Worm (Caenorhabditis elegans) whole organism, young adult: ENCODE data around the gene C48B4.13.
A peak's percentile ranks its signal among the peaks of the same experiment; 100 is the strongest.

ENCODE experiments used
- B0019.2 ChIP-seq: fragments of 200-800 bp; sonication (Bioruptor generic); conservative IDR thresholded peaks from 2 replicates; pipeline ENCODE4 v1.3.6; 2022; ENCODE audit warnings: missing genetic modification reagents, missing genetic modification characterization, missing compliant biosample characterization
- B0336.3 ChIP-seq: fragments of 200-800 bp; sonication (Bioruptor generic); IDR thresholded peaks from 2 replicates; pipeline ENCODE4 v1.3.6; 2022; ENCODE audit warnings: missing genetic modification characterization, missing compliant biosample characterization
- D2030.7 ChIP-seq: fragments of 200-800 bp; sonication (Bioruptor generic); IDR thresholded peaks from 2 replicates; pipeline ENCODE4 v1.3.6; 2022; ENCODE audit warnings: missing genetic modification reagents, missing genetic modification characterization, missing compliant biosample characterization
- F22D6.2 ChIP-seq: sonication (generic microtip); optimal IDR thresholded peaks from 2 replicates; lab custom pipeline; 2016; ENCODE audit warnings: mild to moderate bottlenecking, missing genetic modification characterization, missing compliant biosample characterization
- F23B12.7 ChIP-seq: sonication (generic microtip); optimal IDR thresholded peaks from 2 replicates; lab custom pipeline; 2017; ENCODE audit warnings: missing genetic modification characterization, mild to moderate bottlenecking, missing compliant biosample characterization, antibody characterized with exemption, moderate library complexity; ENCODE audit not compliant: insufficient read depth
- F39B2.1 ChIP-seq: fragments of 200-800 bp; sonication (Bioruptor generic); IDR thresholded peaks from 2 replicates; pipeline ENCODE4 v1.3.6; 2022; ENCODE audit warnings: missing genetic modification reagents, missing genetic modification characterization, missing compliant biosample characterization
- F57C9.4 ChIP-seq: sonication (generic microtip); optimal IDR thresholded peaks from 2 replicates; lab custom pipeline; 2017; ENCODE audit warnings: mild to moderate bottlenecking, missing genetic modification characterization, missing compliant biosample characterization
- K11D2.4 ChIP-seq: fragments of 200-800 bp; sonication (Bioruptor generic); IDR thresholded peaks from 2 replicates; pipeline ENCODE4 v1.3.6; 2022; ENCODE audit warnings: missing genetic modification reagents, missing genetic modification characterization, missing compliant biosample characterization
- T07F8.4 ChIP-seq: sonication (generic microtip); optimal IDR thresholded peaks from 2 replicates; lab custom pipeline; 2016; ENCODE audit warnings: mild to moderate bottlenecking, missing genetic modification characterization, moderate library complexity, missing compliant biosample characterization
- Y53G8AR.9 ChIP-seq: fragments of 200-800 bp; sonication (Bioruptor generic); conservative IDR thresholded peaks from 2 replicates; pipeline ENCODE4 v1.3.6; 2022; ENCODE audit warnings: missing genetic modification reagents, missing genetic modification characterization, missing compliant biosample characterization
- Y56A3A.18 ChIP-seq: fragments of 200-800 bp; sonication (Bioruptor generic); IDR thresholded peaks from 2 replicates; pipeline ENCODE4 v1.3.6; 2022; ENCODE audit warnings: missing genetic modification reagents, missing genetic modification characterization, missing compliant biosample characterization
- Y67H2A.10 ChIP-seq: fragments of 200-800 bp; sonication (Bioruptor generic); conservative IDR thresholded peaks from 2 replicates; pipeline ENCODE4 v1.3.6; 2022; ENCODE audit warnings: missing genetic modification reagents, missing genetic modification characterization, missing compliant biosample characterization
- Y95B8A.8 ChIP-seq: fragments of 200-800 bp; sonication (Bioruptor generic); IDR thresholded peaks from 2 replicates; pipeline ENCODE4 v1.3.6; 2022; ENCODE audit warnings: missing genetic modification reagents, missing genetic modification characterization, missing compliant biosample characterization
- aptf-2 ChIP-seq: fragments of 200-800 bp; sonication (Bioruptor generic); conservative IDR thresholded peaks from 2 replicates; pipeline ENCODE4 v1.3.6; 2022; ENCODE audit warnings: missing genetic modification reagents, missing genetic modification characterization, missing compliant biosample characterization
- attf-3 ChIP-seq: fragments of 200-800 bp; sonication (Bioruptor generic); conservative IDR thresholded peaks from 2 replicates; pipeline ENCODE4 v1.3.6; 2022; ENCODE audit warnings: missing genetic modification reagents, missing genetic modification characterization, missing compliant biosample characterization
- attf-6 ChIP-seq: fragments of 200-800 bp; sonication (Bioruptor generic); IDR thresholded peaks from 2 replicates; pipeline ENCODE4 v1.3.6; 2022; ENCODE audit warnings: missing genetic modification reagents, missing genetic modification characterization, missing compliant biosample characterization
- cebp-1 ChIP-seq, 2 experiments: fragments of 200-800 bp in 1 of 2; sonication (Bioruptor generic) in 1 of 2; sonication (generic microtip) in 1 of 2; IDR thresholded peaks in 1 of 2; optimal IDR thresholded peaks in 1 of 2; 2 replicates each; pipeline versions ENCODE4 v1.3.6 to Lab custom; 2017 to 2022; ENCODE audit warnings: missing compliant biosample characterization in 2 of 2, missing genetic modification characterization in 2 of 2, mild to moderate bottlenecking in 1 of 2, missing genetic modification reagents in 1 of 2, moderate library complexity in 1 of 2
- ceh-27 ChIP-seq: fragments of 200-800 bp; sonication (Bioruptor generic); optimal IDR thresholded peaks from 2 replicates; lab custom pipeline; 2018; ENCODE audit warnings: mild to moderate bottlenecking, missing genetic modification characterization, moderate library complexity, missing compliant biosample characterization
- ceh-40 ChIP-seq: fragments of 200-800 bp; sonication (Bioruptor generic); IDR thresholded peaks from 2 replicates; pipeline ENCODE4 v1.3.6; 2022; ENCODE audit warnings: missing genetic modification characterization, missing compliant biosample characterization
- ceh-91 ChIP-seq: fragments of 200-800 bp; sonication (Bioruptor generic); IDR thresholded peaks from 2 replicates; pipeline ENCODE4 v1.3.6; 2022; ENCODE audit warnings: missing genetic modification reagents, missing genetic modification characterization, missing compliant biosample characterization
- dpl-1 ChIP-seq: fragments of 150-350 bp; optimal IDR thresholded peaks from 2 replicates; lab custom pipeline; 2014; ENCODE audit warnings: missing biosample characterization, missing genetic modification reagents, missing genetic modification characterization
- egl-18 ChIP-seq: fragments of 200-800 bp; sonication (Bioruptor generic); IDR thresholded peaks from 2 replicates; pipeline ENCODE4 v1.3.6; 2022; ENCODE audit warnings: missing genetic modification reagents, missing genetic modification characterization, missing compliant biosample characterization
- egl-44 ChIP-seq: fragments of 200-800 bp; sonication (Bioruptor generic); IDR thresholded peaks from 2 replicates; pipeline ENCODE4 v1.3.6; 2022; ENCODE audit warnings: missing genetic modification reagents, missing genetic modification characterization, missing compliant biosample characterization
- gei-17 ChIP-seq: fragments of 200-800 bp; sonication (Bioruptor generic); optimal IDR thresholded peaks from 2 replicates; lab custom pipeline; 2018; ENCODE audit warnings: mild to moderate bottlenecking, missing genetic modification characterization, missing compliant biosample characterization
- hlh-12 ChIP-seq: sonication (generic microtip); optimal IDR thresholded peaks from 2 replicates; lab custom pipeline; 2016; ENCODE audit warnings: missing genetic modification characterization, missing compliant biosample characterization
- lin-54 ChIP-seq: fragments of 200-800 bp; sonication (Bioruptor generic); optimal IDR thresholded peaks from 2 replicates; lab custom pipeline; 2018; ENCODE audit warnings: mild to moderate bottlenecking, missing genetic modification characterization, missing compliant biosample characterization
- lsy-27 ChIP-seq: sonication (generic microtip); optimal IDR thresholded peaks from 2 replicates; lab custom pipeline; 2017; ENCODE audit warnings: missing genetic modification characterization, mild to moderate bottlenecking, missing compliant biosample characterization, antibody characterized with exemption, missing genotype, borderline replicate concordance; ENCODE audit not compliant: insufficient read depth
- madf-3 ChIP-seq: fragments of 200-800 bp; sonication (Bioruptor generic); IDR thresholded peaks from 2 replicates; pipeline ENCODE4 v1.3.6; 2022; ENCODE audit warnings: missing genetic modification reagents, missing genetic modification characterization, missing compliant biosample characterization
- madf-6 ChIP-seq: fragments of 200-800 bp; sonication (Bioruptor generic); IDR thresholded peaks from 2 replicates; pipeline ENCODE4 v1.3.6; 2022; ENCODE audit warnings: missing genetic modification reagents, missing genetic modification characterization, missing compliant biosample characterization
- mel-28 ChIP-seq: sonication (generic microtip); optimal IDR thresholded peaks from 2 replicates; lab custom pipeline; 2016; ENCODE audit warnings: borderline replicate concordance, mild to moderate bottlenecking, missing genetic modification characterization, missing compliant biosample characterization
- nhr-179 ChIP-seq: sonication (generic microtip); optimal IDR thresholded peaks from 2 replicates; lab custom pipeline; 2016; ENCODE audit warnings: mild to moderate bottlenecking, missing genetic modification characterization, missing compliant biosample characterization
- nhr-27 ChIP-seq: fragments of 200-800 bp; sonication (Bioruptor generic); optimal IDR thresholded peaks from 2 replicates; lab custom pipeline; 2018; ENCODE audit warnings: mild to moderate bottlenecking, missing genetic modification characterization, moderate library complexity, missing compliant biosample characterization
- nhr-80 ChIP-seq: sonication (generic microtip); optimal IDR thresholded peaks from 2 replicates; lab custom pipeline; 2016; ENCODE audit warnings: missing genetic modification characterization, missing compliant biosample characterization
- repo-1 ChIP-seq: sonication (generic microtip); optimal IDR thresholded peaks from 2 replicates; lab custom pipeline; 2017; ENCODE audit warnings: mild to moderate bottlenecking, missing genetic modification characterization, missing compliant biosample characterization
- rpc-1 ChIP-seq, 2 experiments: fragments of 150-350 bp in 1 of 2; sonication (generic microtip) in 1 of 2; optimal IDR thresholded peaks; 2 replicates each; lab custom pipeline; 2014 to 2018; ENCODE audit warnings: missing biosample characterization in 1 of 2, missing genetic modification characterization in 1 of 2, missing genetic modification reagents in 1 of 2, missing genotype in 1 of 2
- sdz-38 ChIP-seq: sonication (generic microtip); optimal IDR thresholded peaks from 2 replicates; lab custom pipeline; 2016; ENCODE audit warnings: missing genotype, missing genetic modification characterization, missing compliant biosample characterization
- snpc-1.1 ChIP-seq: sonication (generic microtip); optimal IDR thresholded peaks from 2 replicates; lab custom pipeline; 2017; ENCODE audit warnings: missing genetic modification characterization, mild to moderate bottlenecking, missing compliant biosample characterization, antibody characterized with exemption, moderate library complexity, missing genotype, missing genetic modification reagents; ENCODE audit not compliant: insufficient read depth
- snpc-1.3 ChIP-seq: sonication (generic microtip); optimal IDR thresholded peaks from 2 replicates; lab custom pipeline; 2017; ENCODE audit warnings: missing genetic modification characterization, mild to moderate bottlenecking, missing compliant biosample characterization, antibody characterized with exemption, moderate library complexity, missing genotype, missing genetic modification reagents; ENCODE audit not compliant: insufficient read depth
- snpc-4 ChIP-seq, 5 experiments: fragments of 150-350 bp in 1 of 5; sonication (generic microtip) in 4 of 5; optimal IDR thresholded peaks; 2 replicates each; lab custom pipeline; 2014 to 2018; ENCODE audit warnings: missing genetic modification characterization in 5 of 5, missing biosample characterization in 3 of 5, antibody characterized with exemption in 2 of 5, mild to moderate bottlenecking in 2 of 5, missing compliant biosample characterization in 2 of 5, missing genotype in 2 of 5, moderate library complexity in 2 of 5, missing genetic modification reagents in 1 of 5
- tbp1 ChIP-seq: fragments of 200-800 bp; sonication (Bioruptor generic); optimal IDR thresholded peaks from 2 replicates; lab custom pipeline; 2018; ENCODE audit warnings: mild to moderate bottlenecking, missing genetic modification characterization, missing compliant biosample characterization
- tbx-9 ChIP-seq: sonication (generic microtip); optimal IDR thresholded peaks from 2 replicates; lab custom pipeline; 2016; ENCODE audit warnings: borderline replicate concordance, missing genetic modification characterization, inconsistent platforms, missing compliant biosample characterization
- unc-130 ChIP-seq: sonication (generic microtip); optimal IDR thresholded peaks from 2 replicates; lab custom pipeline; 2016; ENCODE audit warnings: missing genetic modification reagents, missing genetic modification characterization, missing compliant biosample characterization
- unc-62 ChIP-seq: fragments of 150-350 bp; optimal IDR thresholded peaks from 2 replicates; lab custom pipeline; 2014; ENCODE audit warnings: missing biosample characterization, missing genetic modification reagents, missing genetic modification characterization
- zfh-2 ChIP-seq: fragments of 200-800 bp; sonication (Bioruptor generic); conservative IDR thresholded peaks from 2 replicates; pipeline ENCODE4 v1.3.6; 2022; ENCODE audit warnings: missing genetic modification reagents, missing genetic modification characterization, missing compliant biosample characterization
- ztf-18 ChIP-seq: sonication (generic microtip); optimal IDR thresholded peaks from 2 replicates; lab custom pipeline; 2016; ENCODE audit warnings: missing genotype, mild to moderate bottlenecking, missing genetic modification characterization, missing compliant biosample characterization
- ztf-26 ChIP-seq: sonication (generic microtip); optimal IDR thresholded peaks from 2 replicates; lab custom pipeline; 2017; ENCODE audit warnings: missing genetic modification characterization, missing compliant biosample characterization

The C48B4.13 gene

ce11 chrIII:9616933-9617332 lies 48.4 kb downstream of the C48B4.13 start (continued):
- no peak for TF ChIP-seq nhr-80
- no peak for TF ChIP-seq F57C9.4
- 0 out of 2 replicates have a peak, but pooled peaks have one; percentile 21 for TF ChIP-seq K11D2.4 (GFP tag; lab: Robert Waterston, UW)
- TF ChIP-seq Y53G8AR.9 (GFP tag; lab: Robert Waterston, UW): peak; percentile 98
- TF ChIP-seq snpc-1.1 (tag; lab: Kevin White, UChicago): peak; percentile 83
- TF ChIP-seq attf-3 (GFP tag; lab: Robert Waterston, UW): peak; percentile 72
- no peak for TF ChIP-seq egl-44
- peak; percentile 68; the same call in 1 of the 2 replicates for TF ChIP-seq aptf-2
- peak; percentile 97 for TF ChIP-seq B0336.3 (GFP tag; lab: Robert Waterston, UW)
- TF ChIP-seq F22D6.2: no peak
- peak; percentile 96 for TF ChIP-seq snpc-1.3 (tag; lab: Kevin White, UChicago)
- TF ChIP-seq T07F8.4 (tag; lab: Kevin White, UChicago): no peak
- no peak for TF ChIP-seq hlh-12 (tag; lab: Kevin White, UChicago)
- TF ChIP-seq mel-28 (tag; lab: Kevin White, UChicago): no peak
- TF ChIP-seq ceh-40 (GFP tag; lab: Robert Waterston, UW): 0 out of 2 replicates have a peak, but pooled peaks have one; percentile 48
- no peak for TF ChIP-seq nhr-179 (tag; lab: Kevin White, UChicago)
- peak; percentile 42 for TF ChIP-seq F23B12.7
- TF ChIP-seq D2030.7: peak; percentile 99
- TF ChIP-seq rpc-1 (optimal IDR thresholded peaks at IDR 0.05; lab: Kevin White, UChicago): peak; percentile 15
- no peak for TF ChIP-seq rpc-1 (tag; optimal IDR thresholded peaks at IDR 0.05; lab: Kevin White, UChicago)
- TF ChIP-seq ceh-91 (GFP tag; lab: Robert Waterston, UW): peak; percentile 100
- TF ChIP-seq snpc-4 (GFP tag; optimal IDR thresholded peaks at IDR 0.05; lab: Kevin White, UChicago): peak; percentile 52
- TF ChIP-seq snpc-4 (tag; optimal IDR thresholded peaks at IDR 0.05; lab: Kevin White, UChicago): peak; percentile 54 to 86 (median 70)
- peak; percentile 97 for TF ChIP-seq madf-3 (GFP tag; lab: Robert Waterston, UW)
- no peak for TF ChIP-seq nhr-27 (tag; lab: Kevin White, UChicago)
- TF ChIP-seq sdz-38 (tag; lab: Kevin White, UChicago): no peak
- peak; percentile 75 for TF ChIP-seq tbp1 (GFP tag; lab: Kevin White, UChicago)
- TF ChIP-seq Y95B8A.8 (GFP tag; lab: Robert Waterston, UW): peak; percentile 99
- TF ChIP-seq repo-1 (tag; lab: Kevin White, UChicago): peak; percentile 72
- 0 out of 2 replicates have a peak, but pooled peaks have one; percentile 49 for TF ChIP-seq egl-18
- TF ChIP-seq F39B2.1 (GFP tag; lab: Robert Waterston, UW): peak; percentile 72; the same call in 1 of the 2 replicates
- peak; percentile 99 for TF ChIP-seq dpl-1 (GFP tag; lab: Kevin White, UChicago)
- no peak for TF ChIP-seq ztf-26
- TF ChIP-seq unc-130 (GFP tag; lab: Kevin White, UChicago): peak; percentile 95
- TF ChIP-seq gei-17 (GFP tag; lab: Kevin White, UChicago): no peak
- peak; percentile 97 for TF ChIP-seq lin-54 (GFP tag; lab: Kevin White, UChicago)
- TF ChIP-seq cebp-1 (GFP tag; IDR thresholded peaks at IDR 0.05; lab: Robert Waterston, UW): no peak
- TF ChIP-seq cebp-1 (tag; optimal IDR thresholded peaks at IDR 0.05; lab: Kevin White, UChicago): peak; percentile 33
- no peak for TF ChIP-seq ceh-27 (GFP tag; lab: Kevin White, UChicago)
- TF ChIP-seq lsy-27 (tag; lab: Kevin White, UChicago): peak; percentile 40
- peak; percentile 91 for TF ChIP-seq attf-6 (GFP tag; lab: Robert Waterston, UW)
- peak; percentile 100 for TF ChIP-seq madf-6 (GFP tag; lab: Robert Waterston, UW)
- TF ChIP-seq Y56A3A.18 (GFP tag; lab: Robert Waterston, UW): 0 out of 2 replicates have a peak, but pooled peaks have one; percentile 45
- peak; percentile 81; the same call in 1 of the 2 replicates for TF ChIP-seq Y67H2A.10 (GFP tag; lab: Robert Waterston, UW)
- peak; percentile 99 for TF ChIP-seq B0019.2
- TF ChIP-seq ztf-18: peak; percentile 99
- TF ChIP-seq unc-62 (GFP tag; lab: Kevin White, UChicago): no peak
- no peak for TF ChIP-seq tbx-9 (tag; lab: Kevin White, UChicago)
- TF ChIP-seq zfh-2 (GFP tag; lab: Robert Waterston, UW): no peak
